Fruit fly (Drosophila melanogaster) whole organism, embryonic: ENCODE measurements around the gene CG13949.

Experiments
- Atf6 ChIP-seq: fragments of 200-800 bp; sonication (Bioruptor generic); IDR thresholded peaks from 2 replicates; pipeline ENCODE4 v1.3.6; 2022; ENCODE audit warnings: missing biosample characterization, missing genetic modification characterization
- CG11247 ChIP-seq: fragments of 200-800 bp; sonication (Bioruptor generic); IDR thresholded peaks from 2 replicates; pipeline ENCODE4 v1.3.6; 2022; ENCODE audit warnings: missing biosample characterization, missing genetic modification characterization
- CG11398 ChIP-seq: fragments of 200-800 bp; sonication (Bioruptor generic); optimal IDR thresholded peaks from 2 replicates; lab custom pipeline; 2016; ENCODE audit warnings: missing biosample characterization, missing genetic modification characterization
- CG12391 ChIP-seq: fragments of 200-800 bp; sonication (Bioruptor generic); optimal IDR thresholded peaks from 3 replicates; lab custom pipeline; 2018; ENCODE audit warnings: missing biosample characterization, mild to moderate bottlenecking, missing genetic modification characterization, moderate library complexity
- CG13123 ChIP-seq: fragments of 200-800 bp; sonication (Bioruptor generic); optimal IDR thresholded peaks from 2 replicates; lab custom pipeline; 2016; ENCODE audit warnings: missing biosample characterization, missing genetic modification characterization
- CG15479 ChIP-seq: fragments of 200-800 bp; sonication (Bioruptor generic); optimal IDR thresholded peaks from 3 replicates; lab custom pipeline; 2019; ENCODE audit warnings: missing biosample characterization, mild to moderate bottlenecking, missing genetic modification characterization, moderate library complexity
- CG15601 ChIP-seq: fragments of 200-800 bp; sonication (Bioruptor generic); optimal IDR thresholded peaks from 3 replicates; lab custom pipeline; 2019; ENCODE audit warnings: missing biosample characterization, mild to moderate bottlenecking, missing genetic modification characterization, moderate library complexity
- CG1602 ChIP-seq: fragments of 200-800 bp; sonication (Bioruptor generic); optimal IDR thresholded peaks from 3 replicates; lab custom pipeline; 2016; ENCODE audit warnings: missing biosample characterization, missing genetic modification characterization
- CG18599 ChIP-seq: fragments of 200-800 bp; sonication (Bioruptor generic); optimal IDR thresholded peaks from 3 replicates; lab custom pipeline; 2017; ENCODE audit warnings: missing biosample characterization, missing genetic modification characterization, mild to moderate bottlenecking, moderate library complexity, missing genetic modification reagents
- CG2129 ChIP-seq: fragments of 200-800 bp; sonication (Bioruptor generic); IDR thresholded peaks from 2 replicates; pipeline ENCODE4 v1.3.6; 2022; ENCODE audit warnings: missing biosample characterization, missing genetic modification characterization; ENCODE audit not compliant: partially characterized antibody
- CG2875 ChIP-seq: fragments of 200-800 bp; sonication (Bioruptor generic); optimal IDR thresholded peaks from 2 replicates; lab custom pipeline; 2017; ENCODE audit warnings: missing biosample characterization, mild to moderate bottlenecking, missing genetic modification characterization, missing genetic modification reagents
- CG30403 ChIP-seq: fragments of 200-800 bp; sonication (Bioruptor generic); optimal IDR thresholded peaks from 3 replicates; lab custom pipeline; 2016; ENCODE audit warnings: missing biosample characterization, missing genetic modification characterization
- CG31224 ChIP-seq: fragments of 200-800 bp; sonication (Bioruptor generic); IDR thresholded peaks from 2 replicates; pipeline ENCODE4 v1.3.6; 2022; ENCODE audit warnings: missing biosample characterization, missing genetic modification characterization
- CG4282 ChIP-seq: fragments of 200-800 bp; sonication (Bioruptor generic); optimal IDR thresholded peaks from 2 replicates; lab custom pipeline; 2016; ENCODE audit warnings: missing biosample characterization, missing genetic modification characterization
- CG43689 ChIP-seq: fragments of 200-800 bp; sonication (Bioruptor generic); IDR thresholded peaks from 2 replicates; pipeline ENCODE4 v1.3.6; 2022; ENCODE audit warnings: missing biosample characterization, missing genetic modification characterization
- CG6272 ChIP-seq: fragments of 200-800 bp; sonication (Bioruptor generic); IDR thresholded peaks from 2 replicates; pipeline ENCODE4 v1.3.6; 2022; ENCODE audit warnings: missing biosample characterization, missing genetic modification characterization
- CG7987 ChIP-seq: fragments of 200-800 bp; sonication (Bioruptor generic); optimal IDR thresholded peaks from 2 replicates; lab custom pipeline; 2018; ENCODE audit warnings: missing biosample characterization, mild to moderate bottlenecking, missing genetic modification characterization, moderate library complexity
- CG8281 ChIP-seq: fragments of 200-800 bp; sonication (Bioruptor generic); optimal IDR thresholded peaks from 2 replicates; lab custom pipeline; 2018; ENCODE audit warnings: missing biosample characterization, mild to moderate bottlenecking, missing genetic modification characterization, moderate library complexity
- CG9215 ChIP-seq: fragments of 200-800 bp; sonication (Bioruptor generic); IDR thresholded peaks from 2 replicates; pipeline ENCODE4 v1.3.6; 2022; ENCODE audit warnings: missing biosample characterization, missing genetic modification characterization
- CG9437 ChIP-seq: fragments of 200-800 bp; sonication (Bioruptor generic); optimal IDR thresholded peaks from 2 replicates; lab custom pipeline; 2018; ENCODE audit warnings: missing biosample characterization, mild to moderate bottlenecking, missing genetic modification characterization
- CG9727 ChIP-seq: fragments of 200-800 bp; sonication (Bioruptor generic); optimal IDR thresholded peaks from 3 replicates; lab custom pipeline; 2017; ENCODE audit warnings: missing biosample characterization, mild to moderate bottlenecking, missing genetic modification characterization
- Camta ChIP-seq: fragments of 200-800 bp; sonication (Bioruptor generic); optimal IDR thresholded peaks from 2 replicates; lab custom pipeline; 2016; ENCODE audit warnings: missing biosample characterization, missing genetic modification characterization
- HmgD ChIP-seq: fragments of 200-800 bp; sonication (Bioruptor generic); optimal IDR thresholded peaks from 3 replicates; lab custom pipeline; 2016; ENCODE audit warnings: missing biosample characterization, missing genetic modification characterization
- Lhr ChIP-seq: fragments of 200-800 bp; sonication (Bioruptor generic); optimal IDR thresholded peaks from 3 replicates; lab custom pipeline; 2017; ENCODE audit warnings: mild to moderate bottlenecking, missing biosample characterization, missing genetic modification reagents, missing genetic modification characterization
- Mrtf ChIP-seq: fragments of 200-800 bp; sonication (Bioruptor generic); IDR thresholded peaks from 3 replicates; pipeline ENCODE4 v1.3.6; 2022; ENCODE audit warnings: missing biosample characterization, missing genetic modification characterization
- NC2α ChIP-seq: fragments of 200-800 bp; sonication (Bioruptor generic); optimal IDR thresholded peaks from 2 replicates; lab custom pipeline; 2016; ENCODE audit warnings: missing biosample characterization, missing genetic modification characterization
- Oaz ChIP-seq: fragments of 200-800 bp; sonication (Bioruptor generic); IDR thresholded peaks from 2 replicates; pipeline ENCODE4 v1.3.6; 2022; ENCODE audit warnings: missing biosample characterization, missing genetic modification characterization
- Scr ChIP-seq: fragments of 200-800 bp; sonication (Bioruptor generic); IDR thresholded peaks from 2 replicates; pipeline ENCODE4 v1.3.6; 2022; ENCODE audit warnings: missing biosample characterization, missing genetic modification characterization; ENCODE audit not compliant: partially characterized antibody
- Sox100B ChIP-seq: fragments of 200-800 bp; sonication (Bioruptor generic); optimal IDR thresholded peaks from 3 replicates; lab custom pipeline; 2018; ENCODE audit warnings: missing biosample characterization, mild to moderate bottlenecking, missing genetic modification characterization
- Sox102F ChIP-seq: fragments of 200-800 bp; sonication (Bioruptor generic); optimal IDR thresholded peaks from 2 replicates; lab custom pipeline; 2018; ENCODE audit warnings: missing biosample characterization, mild to moderate bottlenecking, missing genetic modification characterization, moderate library complexity
- Tbp ChIP-seq: fragments of >200 bp; optimal IDR thresholded peaks from 2 replicates; lab custom pipeline; 2018; ENCODE audit warnings: missing biosample characterization, missing genetic modification characterization
- ab ChIP-seq: fragments of 200-800 bp; sonication (Bioruptor generic); optimal IDR thresholded peaks from 2 replicates; lab custom pipeline; 2016; ENCODE audit warnings: missing biosample characterization, missing genetic modification characterization
- danr ChIP-seq: fragments of 200-800 bp; sonication (Bioruptor generic); IDR thresholded peaks from 2 replicates; pipeline ENCODE4 v1.3.6; 2022; ENCODE audit warnings: missing biosample characterization, missing genetic modification characterization
- dpn ChIP-seq, 2 experiments: fragments of 200-800 bp; sonication (Bioruptor generic); optimal IDR thresholded peaks; 3 replicates each; lab custom pipeline; 2016; ENCODE audit warnings: missing biosample characterization in 2 of 2, missing genetic modification characterization in 2 of 2
- dysf ChIP-seq: fragments of 200-800 bp; sonication (Bioruptor generic); IDR thresholded peaks from 3 replicates; pipeline ENCODE4 v1.3.6; 2022; ENCODE audit warnings: missing biosample characterization, missing genetic modification characterization
- fd102C ChIP-seq: fragments of 200-800 bp; sonication (Bioruptor generic); optimal IDR thresholded peaks from 2 replicates; lab custom pipeline; 2018; ENCODE audit warnings: missing biosample characterization, mild to moderate bottlenecking, missing genetic modification characterization, moderate library complexity
- fd96Cb ChIP-seq: fragments of 200-800 bp; sonication (Bioruptor generic); optimal IDR thresholded peaks from 2 replicates; lab custom pipeline; 2018; ENCODE audit warnings: missing biosample characterization, mild to moderate bottlenecking, missing genetic modification characterization, moderate library complexity
- gsb-n ChIP-seq: fragments of 200-800 bp; sonication (Bioruptor generic); optimal IDR thresholded peaks from 3 replicates; lab custom pipeline; 2018; ENCODE audit warnings: missing biosample characterization, mild to moderate bottlenecking, missing genetic modification characterization
- inv ChIP-seq: fragments of 200-800 bp; sonication (Bioruptor generic); IDR thresholded peaks from 2 replicates; pipeline ENCODE4 v1.3.6; 2022; ENCODE audit warnings: missing biosample characterization, missing genetic modification characterization; ENCODE audit not compliant: partially characterized antibody
- knrl ChIP-seq: fragments of 200-800 bp; sonication (Bioruptor generic); IDR thresholded peaks from 3 replicates; pipeline ENCODE4 v1.3.6; 2022; ENCODE audit warnings: missing biosample characterization, missing genetic modification characterization; ENCODE audit not compliant: partially characterized antibody
- lilli ChIP-seq: fragments of 200-800 bp; sonication (Bioruptor generic); optimal IDR thresholded peaks from 3 replicates; lab custom pipeline; 2016; ENCODE audit warnings: missing biosample characterization, missing genetic modification characterization
- nerfin-1 ChIP-seq: fragments of 200-800 bp; sonication (Bioruptor generic); optimal IDR thresholded peaks from 3 replicates; lab custom pipeline; 2019; ENCODE audit warnings: missing biosample characterization, mild to moderate bottlenecking, missing genetic modification characterization, moderate library complexity
- pan ChIP-seq, 4 experiments: fragments of >200 bp in 3 of 4; fragments of 200-800 bp in 1 of 4; sonication (Bioruptor generic) in 1 of 4; optimal IDR thresholded peaks in 3 of 4; IDR thresholded peaks in 1 of 4; 2 replicates each; pipeline versions ENCODE4 v1.3.6 to Lab custom; 2017 to 2022; ENCODE audit warnings: missing biosample characterization in 2 of 4, missing genetic modification characterization in 2 of 4, mixed read lengths in 1 of 4
- psq ChIP-seq: fragments of 200-800 bp; sonication (Bioruptor generic); optimal IDR thresholded peaks from 2 replicates; lab custom pipeline; 2017; ENCODE audit warnings: missing biosample characterization, missing genetic modification characterization
- schlank ChIP-seq: fragments of 200-800 bp; sonication (Bioruptor generic); optimal IDR thresholded peaks from 2 replicates; lab custom pipeline; 2018; ENCODE audit warnings: missing biosample characterization, mild to moderate bottlenecking, missing genetic modification characterization
- sens-2 ChIP-seq: fragments of 200-800 bp; sonication (Bioruptor generic); IDR thresholded peaks from 2 replicates; pipeline ENCODE4 v1.3.6; 2022; ENCODE audit warnings: missing biosample characterization, missing genetic modification characterization
- sisA ChIP-seq: fragments of 200-800 bp; sonication (Bioruptor generic); IDR thresholded peaks from 2 replicates; pipeline ENCODE4 v1.3.6; 2022; ENCODE audit warnings: missing biosample characterization, missing genetic modification characterization
- zen2 ChIP-seq: fragments of 200-800 bp; sonication (Bioruptor generic); IDR thresholded peaks from 3 replicates; pipeline ENCODE4 v1.3.6; 2022; ENCODE audit warnings: missing biosample characterization, missing genetic modification characterization; ENCODE audit not compliant: partially characterized antibody

Gene CG13949

dm6 chr2L:845341-846004 lies 9.7 kb upstream of the CG13949 start (continued):
- peak; percentile 71 for TF ChIP-seq nerfin-1 (tag; lab: Kevin White, UChicago)
- TF ChIP-seq CG31224 (GFP tag; lab: Robert Waterston, UW) = peak; percentile 80; the same call in 1 of the 2 replicates
- TF ChIP-seq Tbp (GFP tag; lab: Kevin White, UChicago) = no peak
- peak; percentile 88 for TF ChIP-seq lilli (GFP tag; lab: Kevin White, UChicago)
- no peak for TF ChIP-seq Scr (GFP tag; lab: Robert Waterston, UW)
- TF ChIP-seq Camta = peak; percentile 81
- peak; percentile 87 for TF ChIP-seq Atf6 (GFP tag; lab: Robert Waterston, UW)
- no peak for TF ChIP-seq CG15479 (GFP tag; lab: Kevin White, UChicago)
- TF ChIP-seq CG11247 (GFP tag; lab: Robert Waterston, UW) = peak; percentile 87
- TF ChIP-seq CG11398 = peak; percentile 71
- TF ChIP-seq psq = peak; percentile 53
- peak; percentile 86 for TF ChIP-seq CG2875 (GFP tag; lab: Kevin White, UChicago)
- TF ChIP-seq CG9437 (GFP tag; lab: Kevin White, UChicago) = peak; percentile 75
- TF ChIP-seq dysf (GFP tag; lab: Robert Waterston, UW) = peak; percentile 94
- peak; percentile 66 for TF ChIP-seq NC2α (GFP tag; lab: Kevin White, UChicago)
- TF ChIP-seq fd102C (GFP tag; lab: Kevin White, UChicago) = no peak
- peak; percentile 7 for TF ChIP-seq Lhr (GFP tag; lab: Kevin White, UChicago)
- TF ChIP-seq pan (optimal IDR thresholded peaks at IDR 0.05; lab: Kevin White, UChicago) = no peak
- TF ChIP-seq pan (GFP tag; optimal IDR thresholded peaks at IDR 0.05 in 1 of 2, IDR thresholded peaks at IDR 0.05 in 1 of 2) = peak in 1 of 2 experiments; percentile 92
- TF ChIP-seq knrl (GFP tag; lab: Robert Waterston, UW) = no peak
- peak; percentile 75 for TF ChIP-seq CG1602
- TF ChIP-seq CG43689 (GFP tag; lab: Robert Waterston, UW) = peak; percentile 76
- TF ChIP-seq sens-2 (GFP tag; lab: Robert Waterston, UW) = peak; percentile 87
- peak; percentile 71 for TF ChIP-seq CG13123 (GFP tag; lab: Kevin White, UChicago)
- peak; percentile 80 for TF ChIP-seq CG6272 (GFP tag; lab: Robert Waterston, UW)
- peak; percentile 75 for TF ChIP-seq Oaz (GFP tag; lab: Robert Waterston, UW)
- TF ChIP-seq dpn (GFP tag; optimal IDR thresholded peaks at IDR 0.05; lab: Kevin White, UChicago) = peak; percentile 86 to 93
- TF ChIP-seq CG15601 = peak; percentile 75
- peak; percentile 21 for TF ChIP-seq CG4282
- TF ChIP-seq Sox100B (GFP tag; lab: Kevin White, UChicago) = peak; percentile 73
- peak; percentile 84 for TF ChIP-seq CG12391
- peak; percentile 73; the same call in 1 of the 2 replicates for TF ChIP-seq danr (GFP tag; lab: Robert Waterston, UW)
- TF ChIP-seq zen2 (GFP tag; lab: Robert Waterston, UW) = no peak
- TF ChIP-seq CG8281 (tag; lab: Kevin White, UChicago) = peak; percentile 70
- TF ChIP-seq CG18599 (GFP tag; lab: Kevin White, UChicago) = peak; percentile 91
- peak; percentile 17 for TF ChIP-seq HmgD (GFP tag; lab: Kevin White, UChicago)
- peak; percentile 84 for TF ChIP-seq CG30403 (GFP tag; lab: Kevin White, UChicago)
- TF ChIP-seq schlank (tag; lab: Kevin White, UChicago) = peak; percentile 79
- no peak for TF ChIP-seq inv (GFP tag; lab: Robert Waterston, UW)
- peak; percentile 89 for TF ChIP-seq sisA (GFP tag; lab: Robert Waterston, UW)
- TF ChIP-seq fd96Cb = peak; percentile 82
- TF ChIP-seq Sox102F = peak; percentile 91
- peak; percentile 64 for TF ChIP-seq gsb-n
- TF ChIP-seq Mrtf (GFP tag; lab: Robert Waterston, UW) = peak; percentile 91
- peak; percentile 52 for TF ChIP-seq CG7987 (GFP tag; lab: Kevin White, UChicago)
- TF ChIP-seq CG9727 = peak; percentile 66
- peak; percentile 58 for TF ChIP-seq ab (GFP tag; lab: Kevin White, UChicago)
- TF ChIP-seq CG2129 (GFP tag; lab: Robert Waterston, UW) = no peak
- peak; percentile 72 for TF ChIP-seq CG9215
